Worm (Caenorhabditis elegans): ENCODE measurements around the gene F14F9.5.

F14F9.5 gene

ce11 chrV:5155516-5155915, 28.6 kb downstream of the F14F9.5 start, which contains the start of gene srx-38:
srx-38 (minus strand) TSS chrV:5155616.
- no peak for TF ChIP-seq nhr-23 (tag; optimal IDR thresholded peaks at IDR 0.05)

- no peak for TF ChIP-seq nhr-12 (tag; optimal IDR thresholded peaks at IDR 0.05)
- no peak for TF ChIP-seq aly-2 (tag; optimal IDR thresholded peaks at IDR 0.05)
- no peak for TF ChIP-seq sem-4 (tag; optimal IDR thresholded peaks at IDR 0.05)
Measured at ce11 chrV:5157660-5158059, 30.8 kb downstream of the F14F9.5 start, which contains the start of gene srx-39. srx-39 (minus strand) TSS chrV:5157760.

- TF ChIP-seq nhr-21 (tag; optimal IDR thresholded peaks at IDR 0.05) (no peak), dmd-4 (tag; optimal IDR thresholded peaks at IDR 0.05) (no peak), snpc-4 (tag; optimal IDR thresholded peaks at IDR 0.05) (no peak), lin-39 (tag; optimal IDR thresholded peaks at IDR 0.05) (no peak), fos-1 (tag; optimal IDR thresholded peaks at IDR 0.05) (no peak), sma-3 (GFP tag; optimal IDR thresholded peaks at IDR 0.05) (no peak), nhr-129 (tag; optimal IDR thresholded peaks at IDR 0.05) (no peak), mbf-1 (tag; optimal IDR thresholded peaks at IDR 0.05) (no peak), nhr-237 (tag; optimal IDR thresholded peaks at IDR 0.05) (no peak), crh-2 (tag; optimal IDR thresholded peaks at IDR 0.05) (no peak)
Measured at ce11 chrV:5158302-5158701, 31.4 kb downstream of the F14F9.5 start, which contains the start of gene abu-15. abu-15 (plus strand) TSS chrV:5158602.

ce11 chrV:5161792-5162191, 34.9 kb downstream of the F14F9.5 start, which contains the start of gene abu-6:
abu-6 (minus strand) TSS chrV:5161892.
- TF ChIP-seq unc-55 (GFP tag; optimal IDR thresholded peaks at IDR 0.05) (no peak), lin-39 (tag; optimal IDR thresholded peaks at IDR 0.05) (no peak)

ce11 chrV:5164682-5165081, 37.8 kb downstream of the F14F9.5 start, which contains the start of gene abu-7:
abu-7 (minus strand) TSS chrV:5164782.
- TF ChIP-seq sma-3 (GFP tag; optimal IDR thresholded peaks at IDR 0.05) (no peak), C34F6.9 (tag; optimal IDR thresholded peaks at IDR 0.05) (no peak), nhr-25 (tag; optimal IDR thresholded peaks at IDR 0.05) (no peak), sem-4 (tag; optimal IDR thresholded peaks at IDR 0.05) (no peak), nhr-129 (tag; optimal IDR thresholded peaks at IDR 0.05) (no peak), ZK546.5 (tag; optimal IDR thresholded peaks at IDR 0.05) (no peak), elt-3 (tag; optimal IDR thresholded peaks at IDR 0.05) (no peak), nhr-12 (tag; optimal IDR thresholded peaks at IDR 0.05) (no peak), unc-39 (tag; optimal IDR thresholded peaks at IDR 0.05) (no peak), lin-11 (tag; optimal IDR thresholded peaks at IDR 0.05) (no peak), Y55F3AM.14 (GFP tag; optimal IDR thresholded peaks at IDR 0.05) (no peak), blmp-1 (tag; optimal IDR thresholded peaks at IDR 0.05; ENCODE audit: insufficient read depth) (no peak), lin-13 (GFP tag; optimal IDR thresholded peaks at IDR 0.05) (no peak)

- no peak for TF ChIP-seq nhr-25 (tag; optimal IDR thresholded peaks at IDR 0.05)
- TF ChIP-seq sem-4 (tag; optimal IDR thresholded peaks at IDR 0.05) = no peak
- no peak for TF ChIP-seq unc-39 (tag; optimal IDR thresholded peaks at IDR 0.05)
- no peak for TF ChIP-seq elt-1 (tag; optimal IDR thresholded peaks at IDR 0.05)
- no peak for TF ChIP-seq lin-11 (tag; optimal IDR thresholded peaks at IDR 0.05)
- no peak for TF ChIP-seq ceh-16 (tag; optimal IDR thresholded peaks at IDR 0.05)
- no peak for TF ChIP-seq Y55F3AM.14 (GFP tag; optimal IDR thresholded peaks at IDR 0.05)
- TF ChIP-seq nhr-237 (tag; optimal IDR thresholded peaks at IDR 0.05) = no peak
- no peak for TF ChIP-seq nhr-10 (tag; optimal IDR thresholded peaks at IDR 0.05)
- TF ChIP-seq lin-39 (tag; optimal IDR thresholded peaks at IDR 0.05) = no peak
- no peak for TF ChIP-seq mab-5 (tag; optimal IDR thresholded peaks at IDR 0.05)
- no peak for TF ChIP-seq ZK546.5 (tag; optimal IDR thresholded peaks at IDR 0.05)
- no peak for TF ChIP-seq blmp-1 (tag; optimal IDR thresholded peaks at IDR 0.05; ENCODE audit: insufficient read depth)
- no peak for TF ChIP-seq dmd-4 (tag; optimal IDR thresholded peaks at IDR 0.05)
- TF ChIP-seq fos-1 (tag; optimal IDR thresholded peaks at IDR 0.05) = no peak
- no peak for TF ChIP-seq mbf-1 (tag; optimal IDR thresholded peaks at IDR 0.05)
- TF ChIP-seq ama-1 (optimal IDR thresholded peaks at IDR 0.05) = no peak
- no peak for TF ChIP-seq elt-3 (tag; optimal IDR thresholded peaks at IDR 0.05)
- no peak for TF ChIP-seq alr-1 (tag; optimal IDR thresholded peaks at IDR 0.05)
Measured at ce11 chrV:5165426-5165825, 38.5 kb downstream of the F14F9.5 start, which contains the start of gene srw-140. srw-140 (plus strand) TSS chrV:5165726.

ce11 chrV:5169586-5169985, 42.7 kb downstream of the F14F9.5 start, which contains the start of gene srt-64:
srt-64 (minus strand) TSS chrV:5169686.
- no peak for TF ChIP-seq lin-13 (GFP tag; optimal IDR thresholded peaks at IDR 0.05)
- no peak for TF ChIP-seq sma-3 (GFP tag; optimal IDR thresholded peaks at IDR 0.05)
- TF ChIP-seq gmeb-1 (tag; optimal IDR thresholded peaks at IDR 0.05) = no peak
- no peak for TF ChIP-seq alr-1 (tag; optimal IDR thresholded peaks at IDR 0.05)
- no peak for TF ChIP-seq Y55F3AM.14 (GFP tag; optimal IDR thresholded peaks at IDR 0.05)
- TF ChIP-seq blmp-1 (tag; optimal IDR thresholded peaks at IDR 0.05; ENCODE audit: insufficient read depth) = no peak
